Worm (Caenorhabditis elegans): ENCODE measurements around the gene K02E11.6.

- TF ChIP-seq unc-39 (tag; optimal IDR thresholded peaks at IDR 0.05) (no peak), lin-32 (GFP tag; optimal IDR thresholded peaks at IDR 0.05) (no peak), mep-1 (tag; optimal IDR thresholded peaks at IDR 0.05) (no peak), snpc-4 (tag; optimal IDR thresholded peaks at IDR 0.05) (no peak), nhr-28 (tag; optimal IDR thresholded peaks at IDR 0.05) (no peak), nhr-76 (tag; optimal IDR thresholded peaks at IDR 0.05) (no peak), ceh-39 (tag; optimal IDR thresholded peaks at IDR 0.05) (no peak), ztf-11 (tag; optimal IDR thresholded peaks at IDR 0.05) (no peak), drap-1 (GFP tag; optimal IDR thresholded peaks at IDR 0.05) (no peak), nhr-2 (tag; optimal IDR thresholded peaks at IDR 0.05) (no peak), nhr-12 (tag; optimal IDR thresholded peaks at IDR 0.05) (no peak), sem-2 (GFP tag; optimal IDR thresholded peaks at IDR 0.05) (no peak)
Observed at ce11 chrV:14226373-14226772, 22.2 kb upstream of the K02E11.6 start, which contains the start of gene nep-21.
